Fruit fly (Drosophila melanogaster) whole organism, adult: Measurements from ENCODE around the gene CG9733.
A peak's percentile ranks its signal among the peaks of the same experiment; 100 is the strongest.

Experiments used
- CG11617 ChIP-seq: fragments of 200-800 bp; sonication (Bioruptor generic); optimal IDR thresholded peaks from 2 replicates; lab custom pipeline; 2017; ENCODE audit warnings: mild to moderate bottlenecking, missing biosample characterization, missing genetic modification reagents, missing genetic modification characterization
- CG12768 ChIP-seq: fragments of 200-800 bp; sonication (Bioruptor generic); optimal IDR thresholded peaks from 2 replicates; lab custom pipeline; 2017; ENCODE audit warnings: missing biosample characterization, missing genetic modification characterization, mild to moderate bottlenecking, moderate library complexity, missing genetic modification reagents
- CG14711 ChIP-seq: fragments of 200-800 bp; sonication (Bioruptor generic); optimal IDR thresholded peaks from 2 replicates; lab custom pipeline; 2018; ENCODE audit warnings: missing biosample characterization, mild to moderate bottlenecking, missing genetic modification characterization, moderate library complexity
- CG1620 ChIP-seq: fragments of 200-800 bp; sonication (Bioruptor generic); optimal IDR thresholded peaks from 2 replicates; lab custom pipeline; 2016; ENCODE audit warnings: missing biosample characterization, missing genetic modification characterization
- CG33017 ChIP-seq: fragments of 200-800 bp; sonication (Bioruptor generic); optimal IDR thresholded peaks from 2 replicates; lab custom pipeline; 2018; ENCODE audit warnings: missing biosample characterization, mild to moderate bottlenecking, missing genetic modification characterization, moderate library complexity
- CG5204 ChIP-seq: fragments of 200-800 bp; sonication (Bioruptor generic); optimal IDR thresholded peaks from 2 replicates; lab custom pipeline; 2016; ENCODE audit warnings: missing biosample characterization, missing genetic modification characterization
- CG7045 ChIP-seq: fragments of 200-800 bp; sonication (Bioruptor generic); optimal IDR thresholded peaks from 2 replicates; lab custom pipeline; 2017; ENCODE audit warnings: missing biosample characterization, mild to moderate bottlenecking, missing genetic modification characterization
- CG7101 ChIP-seq: fragments of 200-800 bp; sonication (Bioruptor generic); optimal IDR thresholded peaks from 2 replicates; lab custom pipeline; 2018; ENCODE audit warnings: missing biosample characterization, mild to moderate bottlenecking, missing genetic modification characterization, moderate library complexity
- Clk ChIP-seq: fragments of 200-800 bp; sonication (Bioruptor generic); optimal IDR thresholded peaks from 2 replicates; lab custom pipeline; 2017; ENCODE audit warnings: missing biosample characterization, missing genetic modification characterization
- Crg-1 ChIP-seq: fragments of 200-800 bp; sonication (Bioruptor generic); optimal IDR thresholded peaks from 2 replicates; lab custom pipeline; 2016; ENCODE audit warnings: missing biosample characterization, missing genetic modification characterization
- Hr96 ChIP-seq: fragments of 200-800 bp; sonication (Bioruptor generic); optimal IDR thresholded peaks from 2 replicates; lab custom pipeline; 2016; ENCODE audit warnings: missing biosample characterization, missing genetic modification characterization
- Mnt ChIP-seq: fragments of 200-800 bp; sonication (Bioruptor generic); optimal IDR thresholded peaks from 2 replicates; lab custom pipeline; 2016; ENCODE audit warnings: missing biosample characterization, mild to moderate bottlenecking, missing genetic modification characterization
- bab1 ChIP-seq: fragments of 200-800 bp; sonication (Bioruptor generic); optimal IDR thresholded peaks from 3 replicates; lab custom pipeline; 2019; ENCODE audit warnings: missing biosample characterization, mild to moderate bottlenecking, missing genetic modification characterization, moderate library complexity
- cic ChIP-seq: fragments of 200-800 bp; sonication (Bioruptor generic); optimal IDR thresholded peaks from 2 replicates; lab custom pipeline; 2017; ENCODE audit warnings: missing biosample characterization, mild to moderate bottlenecking, missing genetic modification characterization, moderate library complexity
- cnc ChIP-seq, 2 experiments: fragments of >200 bp; optimal IDR thresholded peaks; 2 replicates each; lab custom pipeline; 2017
- kay ChIP-seq: fragments of 200-800 bp; sonication (Bioruptor generic); peaks from one replicate; lab custom pipeline; 2016; ENCODE audit warnings: missing biosample characterization, missing genetic modification characterization, borderline replicate concordance
- ovo ChIP-seq: fragments of 200-800 bp; sonication (Bioruptor generic); optimal IDR thresholded peaks from 2 replicates; lab custom pipeline; 2016; ENCODE audit warnings: missing biosample characterization, missing genetic modification characterization
- pad ChIP-seq: fragments of 200-800 bp; sonication (Bioruptor generic); optimal IDR thresholded peaks from 3 replicates; lab custom pipeline; 2017; ENCODE audit warnings: missing biosample characterization, missing genetic modification characterization, mild to moderate bottlenecking, moderate library complexity, missing genetic modification reagents
- tj ChIP-seq: fragments of 200-800 bp; sonication (Bioruptor generic); optimal IDR thresholded peaks from 3 replicates; lab custom pipeline; 2017; ENCODE audit warnings: missing biosample characterization, mild to moderate bottlenecking, missing genetic modification characterization, moderate library complexity
- toe ChIP-seq: fragments of 200-800 bp; sonication (Bioruptor generic); optimal IDR thresholded peaks from 2 replicates; lab custom pipeline; 2016; ENCODE audit warnings: missing biosample characterization, missing genetic modification characterization

The CG9733 gene

dm6 chr3R:30275970-30276369 is 29.5 kb upstream of the CG9733 start:
- TF ChIP-seq cic, result no peak
- TF ChIP-seq Clk, result no peak
- TF ChIP-seq CG11617, result no peak
- no peak for TF ChIP-seq CG7045 (GFP tag; lab: Kevin White, UChicago)

- TF ChIP-seq cnc (optimal IDR thresholded peaks at IDR 0.05; lab: Kevin White, UChicago), result no peak
These were observed 27.4 kb upstream of the CG9733 start for dm6 chr3R:30273898-30274297.

dm6 chr3R:30272858-30273379 is 26.4 kb upstream of the CG9733 start:
- no peak for TF ChIP-seq Hr96 (GFP tag; lab: Kevin White, UChicago)
- TF ChIP-seq CG7101, result no peak
- no peak for TF ChIP-seq Clk
- no peak for TF ChIP-seq bab1
- TF ChIP-seq Mnt (GFP tag; lab: Kevin White, UChicago), result no peak
- no peak for TF ChIP-seq tj
- no peak for TF ChIP-seq CG1620 (GFP tag; lab: Kevin White, UChicago)
- no peak for TF ChIP-seq CG14711
- TF ChIP-seq toe (GFP tag; lab: Kevin White, UChicago), result no peak
- no peak for TF ChIP-seq CG7045 (GFP tag; lab: Kevin White, UChicago)
- TF ChIP-seq pad (GFP tag; lab: Kevin White, UChicago), result no peak
- TF ChIP-seq cnc (optimal IDR thresholded peaks at IDR 0.05; lab: Kevin White, UChicago), result no peak
- no peak for TF ChIP-seq CG5204 (GFP tag; lab: Kevin White, UChicago)
- TF ChIP-seq CG12768 (GFP tag; lab: Kevin White, UChicago), result no peak
- no peak for TF ChIP-seq CG33017
- TF ChIP-seq cic, result no peak
- no peak for TF ChIP-seq Crg-1 (GFP tag; lab: Kevin White, UChicago)
- no peak for TF ChIP-seq ovo (GFP tag; lab: Kevin White, UChicago)
- TF ChIP-seq kay (GFP tag; lab: Kevin White, UChicago), result no peak
- TF ChIP-seq CG11617, result no peak

dm6 chr3R:30272176-30272857 is 25.8 kb upstream of the CG9733 start:
- TF ChIP-seq toe (GFP tag; lab: Kevin White, UChicago) (no peak), CG33017 (no peak), CG14711 (peak; percentile 1), Mnt (GFP tag; lab: Kevin White, UChicago) (no peak)

- TF ChIP-seq Crg-1 (GFP tag; lab: Kevin White, UChicago), result no peak
- TF ChIP-seq pad (GFP tag; lab: Kevin White, UChicago), result no peak
- TF ChIP-seq ovo (GFP tag; lab: Kevin White, UChicago), result no peak
- TF ChIP-seq CG7101, result no peak
- no peak for TF ChIP-seq Clk
- no peak for TF ChIP-seq cnc (optimal IDR thresholded peaks at IDR 0.05; lab: Kevin White, UChicago)
- TF ChIP-seq CG14711, result no peak
- TF ChIP-seq Hr96 (GFP tag; lab: Kevin White, UChicago), result no peak
- TF ChIP-seq CG33017, result no peak
- TF ChIP-seq cic, result no peak
- TF ChIP-seq Mnt (GFP tag; lab: Kevin White, UChicago), result no peak
- no peak for TF ChIP-seq bab1
- no peak for TF ChIP-seq CG11617
- TF ChIP-seq CG5204 (GFP tag; lab: Kevin White, UChicago), result no peak
These were observed 24.6 kb upstream of the CG9733 start for dm6 chr3R:30271120-30271467.

- TF ChIP-seq Hr96 (GFP tag; lab: Kevin White, UChicago) (no peak), toe (GFP tag; lab: Kevin White, UChicago) (no peak), CG11617 (no peak), ovo (GFP tag; lab: Kevin White, UChicago) (no peak), CG5204 (GFP tag; lab: Kevin White, UChicago) (no peak), pad (GFP tag; lab: Kevin White, UChicago) (no peak)
These were observed 24.0 kb upstream of the CG9733 start for dm6 chr3R:30270318-30271119.

- TF ChIP-seq CG1620 (GFP tag; lab: Kevin White, UChicago) (no peak), pad (GFP tag; lab: Kevin White, UChicago) (no peak), CG14711 (no peak), CG5204 (GFP tag; lab: Kevin White, UChicago) (no peak), Hr96 (GFP tag; lab: Kevin White, UChicago) (no peak), Clk (no peak), toe (GFP tag; lab: Kevin White, UChicago) (no peak), cnc (optimal IDR thresholded peaks at IDR 0.05; lab: Kevin White, UChicago) (no peak), CG7101 (no peak), Mnt (GFP tag; lab: Kevin White, UChicago) (no peak), ovo (GFP tag; lab: Kevin White, UChicago) (no peak), bab1 (no peak), CG11617 (no peak), tj (no peak), CG7045 (GFP tag; lab: Kevin White, UChicago) (no peak), CG33017 (no peak), CG12768 (GFP tag; lab: Kevin White, UChicago) (no peak), cic (no peak), Crg-1 (GFP tag; lab: Kevin White, UChicago) (no peak)
These were observed 22.2 kb upstream of the CG9733 start for dm6 chr3R:30268733-30269132.
